Worm (Caenorhabditis elegans) whole organism, early embryonic: Measurements from ENCODE around the gene E04F6.10.

Experiments used
- B0310.2 ChIP-seq: sonication (generic microtip); optimal IDR thresholded peaks from 2 replicates; lab custom pipeline; 2016; ENCODE audit warnings: mild to moderate bottlenecking, missing genetic modification characterization, missing compliant biosample characterization
- F13C5.2 ChIP-seq: sonication (generic microtip); optimal IDR thresholded peaks from 2 replicates; lab custom pipeline; 2017; ENCODE audit warnings: mild to moderate bottlenecking, missing genetic modification characterization, inconsistent platforms, missing compliant biosample characterization
- ama-1 ChIP-seq: fragments of 150-350 bp; optimal IDR thresholded peaks from 2 replicates; lab custom pipeline; 2014
- ceh-13 ChIP-seq: fragments of 200-800 bp; sonication (Bioruptor generic); optimal IDR thresholded peaks from 2 replicates; lab custom pipeline; 2018; ENCODE audit warnings: mild to moderate bottlenecking, missing genetic modification characterization, missing compliant biosample characterization
- ceh-36 ChIP-seq: sonication (generic microtip); optimal IDR thresholded peaks from 2 replicates; lab custom pipeline; 2016; ENCODE audit warnings: missing genetic modification characterization, inconsistent platforms, missing compliant biosample characterization
- ets-7 ChIP-seq: sonication (generic microtip); optimal IDR thresholded peaks from 2 replicates; lab custom pipeline; 2016; ENCODE audit warnings: missing genotype, missing genetic modification characterization, missing compliant biosample characterization
- flt-1 ChIP-seq: fragments of 200-800 bp; sonication (Bioruptor generic); IDR thresholded peaks from 2 replicates; pipeline ENCODE4 v1.3.6; 2022; ENCODE audit warnings: missing genetic modification characterization, missing compliant biosample characterization
- hmbx-1 ChIP-seq: sonication (generic microtip); optimal IDR thresholded peaks from 2 replicates; lab custom pipeline; 2016; ENCODE audit warnings: mild to moderate bottlenecking, missing genetic modification characterization, missing compliant biosample characterization
- pes-1 ChIP-seq: fragments of 200-800 bp; sonication (Bioruptor generic); IDR thresholded peaks from 2 replicates; pipeline ENCODE4 v1.3.6; 2022; ENCODE audit warnings: missing genetic modification reagents, missing genetic modification characterization, missing compliant biosample characterization
- sea-1 ChIP-seq: fragments of 200-800 bp; sonication (Bioruptor generic); conservative IDR thresholded peaks from 2 replicates; pipeline ENCODE4 v1.3.6; 2022; ENCODE audit warnings: missing genetic modification characterization, missing compliant biosample characterization
- tbx-11 ChIP-seq: fragments of 200-800 bp; sonication (Bioruptor generic); IDR thresholded peaks from 2 replicates; pipeline ENCODE4 v1.3.6; 2022; ENCODE audit warnings: missing genetic modification characterization, missing compliant biosample characterization
- tbx-37 ChIP-seq: fragments of 200-800 bp; sonication (Bioruptor generic); conservative IDR thresholded peaks from 2 replicates; pipeline ENCODE4 v1.3.6; 2022; ENCODE audit warnings: missing genetic modification reagents, missing genetic modification characterization, missing compliant biosample characterization
- tra-4 ChIP-seq: sonication (generic microtip); optimal IDR thresholded peaks from 2 replicates; lab custom pipeline; 2017; ENCODE audit warnings: missing genetic modification characterization, missing compliant biosample characterization

ce11 chrII:7231951-7232350 lies 15.0 kb upstream of the E04F6.10 start:
- TF ChIP-seq ceh-13 (no peak), ama-1 (lab: Kevin White, UChicago) (no peak), tbx-37 (GFP tag; lab: Robert Waterston, UW) (no peak), B0310.2 (tag; lab: Kevin White, UChicago) (no peak), ceh-36 (tag; lab: Kevin White, UChicago) (no peak), hmbx-1 (no peak), flt-1 (GFP tag; lab: Robert Waterston, UW) (no peak), F13C5.2 (tag; lab: Kevin White, UChicago) (no peak), tbx-11 (GFP tag; lab: Robert Waterston, UW) (no peak), tra-4 (no peak), sea-1 (GFP tag; lab: Robert Waterston, UW) (no peak), ets-7 (tag; lab: Kevin White, UChicago) (no peak), pes-1 (GFP tag; lab: Robert Waterston, UW) (no peak)
